Worm (Caenorhabditis elegans) whole organism, early embryonic: ENCODE data around the gene C53C11.5.
"Not testable (repeated sequence)": the region's sequence is repeated elsewhere in the genome, so short reads cannot be mapped to it uniquely, and the experiment has no call there.

ENCODE experiments used
- B0310.2 ChIP-seq: sonication (generic microtip); optimal IDR thresholded peaks from 2 replicates; lab custom pipeline; 2016; ENCODE audit warnings: mild to moderate bottlenecking, missing genetic modification characterization, missing compliant biosample characterization
- F13C5.2 ChIP-seq: sonication (generic microtip); optimal IDR thresholded peaks from 2 replicates; lab custom pipeline; 2017; ENCODE audit warnings: mild to moderate bottlenecking, missing genetic modification characterization, inconsistent platforms, missing compliant biosample characterization
- aly-1 ChIP-seq: sonication (generic microtip); optimal IDR thresholded peaks from 2 replicates; lab custom pipeline; 2016; ENCODE audit warnings: missing genetic modification characterization, missing compliant biosample characterization
- ama-1 ChIP-seq: fragments of 150-350 bp; optimal IDR thresholded peaks from 2 replicates; lab custom pipeline; 2014
- ceh-13 ChIP-seq: fragments of 200-800 bp; sonication (Bioruptor generic); optimal IDR thresholded peaks from 2 replicates; lab custom pipeline; 2018; ENCODE audit warnings: mild to moderate bottlenecking, missing genetic modification characterization, missing compliant biosample characterization
- ceh-36 ChIP-seq: sonication (generic microtip); optimal IDR thresholded peaks from 2 replicates; lab custom pipeline; 2016; ENCODE audit warnings: missing genetic modification characterization, inconsistent platforms, missing compliant biosample characterization
- ets-7 ChIP-seq: sonication (generic microtip); optimal IDR thresholded peaks from 2 replicates; lab custom pipeline; 2016; ENCODE audit warnings: missing genotype, missing genetic modification characterization, missing compliant biosample characterization
- flt-1 ChIP-seq: fragments of 200-800 bp; sonication (Bioruptor generic); IDR thresholded peaks from 2 replicates; pipeline ENCODE4 v1.3.6; 2022; ENCODE audit warnings: missing genetic modification characterization, missing compliant biosample characterization
- hmbx-1 ChIP-seq: sonication (generic microtip); optimal IDR thresholded peaks from 2 replicates; lab custom pipeline; 2016; ENCODE audit warnings: mild to moderate bottlenecking, missing genetic modification characterization, missing compliant biosample characterization
- hmg-4 ChIP-seq: fragments of 200-800 bp; sonication (Bioruptor generic); optimal IDR thresholded peaks from 2 replicates; lab custom pipeline; 2018; ENCODE audit warnings: mild to moderate bottlenecking, missing genetic modification characterization, missing compliant biosample characterization
- hnd-1 ChIP-seq: sonication (generic microtip); optimal IDR thresholded peaks from 2 replicates; lab custom pipeline; 2016; ENCODE audit warnings: missing genetic modification characterization, missing compliant biosample characterization
- pes-1 ChIP-seq: fragments of 200-800 bp; sonication (Bioruptor generic); IDR thresholded peaks from 2 replicates; pipeline ENCODE4 v1.3.6; 2022; ENCODE audit warnings: missing genetic modification reagents, missing genetic modification characterization, missing compliant biosample characterization
- scrt-1 ChIP-seq: fragments of 200-800 bp; sonication (Bioruptor generic); IDR thresholded peaks from 2 replicates; pipeline ENCODE4 v1.3.6; 2022; ENCODE audit warnings: missing genetic modification characterization, missing compliant biosample characterization
- sea-1 ChIP-seq: fragments of 200-800 bp; sonication (Bioruptor generic); conservative IDR thresholded peaks from 2 replicates; pipeline ENCODE4 v1.3.6; 2022; ENCODE audit warnings: missing genetic modification characterization, missing compliant biosample characterization
- tbx-11 ChIP-seq: fragments of 200-800 bp; sonication (Bioruptor generic); IDR thresholded peaks from 2 replicates; pipeline ENCODE4 v1.3.6; 2022; ENCODE audit warnings: missing genetic modification characterization, missing compliant biosample characterization
- tbx-37 ChIP-seq: fragments of 200-800 bp; sonication (Bioruptor generic); conservative IDR thresholded peaks from 2 replicates; pipeline ENCODE4 v1.3.6; 2022; ENCODE audit warnings: missing genetic modification reagents, missing genetic modification characterization, missing compliant biosample characterization
- tra-4 ChIP-seq: sonication (generic microtip); optimal IDR thresholded peaks from 2 replicates; lab custom pipeline; 2017; ENCODE audit warnings: missing genetic modification characterization, missing compliant biosample characterization

Gene C53C11.5

DNA sequence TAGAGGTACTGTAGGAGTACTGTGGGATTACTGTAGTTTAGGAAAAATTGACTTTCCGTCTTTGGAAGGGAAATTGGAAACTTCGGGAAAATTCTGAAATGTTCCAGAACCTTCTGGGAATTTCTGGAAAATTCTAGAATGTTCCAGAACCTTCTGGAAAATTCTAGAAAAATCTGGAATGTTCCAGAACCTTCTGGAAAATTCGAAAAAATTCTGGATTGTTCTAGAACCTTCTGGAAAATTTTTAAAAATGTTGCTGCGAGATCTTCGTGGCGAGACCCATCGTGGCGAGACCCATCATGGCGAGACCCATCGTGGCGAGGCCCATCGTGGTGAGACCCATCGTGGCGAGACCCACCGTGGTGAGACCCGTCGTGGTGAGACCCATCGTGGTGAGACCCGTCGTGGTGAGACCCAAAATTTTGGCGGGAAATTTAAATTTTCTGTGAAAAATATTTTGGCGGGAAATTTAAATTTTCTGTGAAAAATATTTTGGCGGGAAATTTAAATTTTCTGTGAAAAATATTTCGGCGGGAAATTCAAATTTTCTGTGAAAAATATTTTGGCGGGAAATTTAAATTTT is 23.0 kb upstream of the C53C11.5 start, which contains the start of gene C53C11.4:
Gene C53C11.4, plus strand, starts transcription at position 179 of the 583 bp plus-strand sequence.
- not testable (repeated sequence) for TF ChIP-seq tbx-37 (GFP tag; lab: Robert Waterston, UW); pes-1 (GFP tag; lab: Robert Waterston, UW); flt-1

DNA sequence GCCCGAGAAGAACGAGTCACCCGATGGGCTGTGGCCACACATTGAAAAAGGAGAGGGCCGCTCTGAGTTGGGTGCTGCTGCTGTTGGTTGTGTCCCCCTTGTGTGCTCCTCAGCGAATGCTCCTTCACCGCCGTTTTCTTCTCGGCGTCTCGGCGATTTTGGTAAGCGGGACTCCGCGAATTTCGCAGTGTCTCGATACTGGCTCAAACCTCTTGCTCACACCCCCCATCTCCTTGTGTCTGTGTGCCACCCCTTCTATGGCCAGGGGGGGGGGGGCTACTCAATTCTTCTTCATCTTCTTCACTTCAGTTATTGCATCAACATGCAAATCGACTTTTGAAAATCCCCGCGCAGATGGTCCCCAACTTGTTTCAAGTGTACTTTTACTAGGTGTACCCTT is 18.9 kb upstream of the C53C11.5 start:
- no peak for TF ChIP-seq tra-4 (tag; lab: Kevin White, UChicago)
- 0 out of 2 replicates have a peak, but pooled peaks have one; percentile 59 for TF ChIP-seq sea-1 (GFP tag; lab: Robert Waterston, UW)
- TF ChIP-seq scrt-1 (GFP tag; lab: Robert Waterston, UW): no peak
- TF ChIP-seq ets-7 (tag; lab: Kevin White, UChicago): peak; percentile 1
- no peak for TF ChIP-seq flt-1
- no peak for TF ChIP-seq hmbx-1 (tag; lab: Kevin White, UChicago)
- 0 out of 2 replicates have a peak, but pooled peaks have one; percentile 19 for TF ChIP-seq tbx-11
- no peak for TF ChIP-seq tbx-37 (GFP tag; lab: Robert Waterston, UW)
- TF ChIP-seq ceh-13 (GFP tag; lab: Kevin White, UChicago): no peak
- no peak for TF ChIP-seq ama-1 (lab: Kevin White, UChicago)
- TF ChIP-seq B0310.2 (tag; lab: Kevin White, UChicago): no peak
- peak; percentile 89 for TF ChIP-seq hmg-4
- TF ChIP-seq aly-1 (tag; lab: Kevin White, UChicago): peak; percentile 69
- TF ChIP-seq ceh-36: no peak
- TF ChIP-seq pes-1 (GFP tag; lab: Robert Waterston, UW): no peak
- TF ChIP-seq F13C5.2 (tag; lab: Kevin White, UChicago): peak; percentile 17
- no peak for TF ChIP-seq hnd-1 (tag; lab: Kevin White, UChicago)

DNA sequence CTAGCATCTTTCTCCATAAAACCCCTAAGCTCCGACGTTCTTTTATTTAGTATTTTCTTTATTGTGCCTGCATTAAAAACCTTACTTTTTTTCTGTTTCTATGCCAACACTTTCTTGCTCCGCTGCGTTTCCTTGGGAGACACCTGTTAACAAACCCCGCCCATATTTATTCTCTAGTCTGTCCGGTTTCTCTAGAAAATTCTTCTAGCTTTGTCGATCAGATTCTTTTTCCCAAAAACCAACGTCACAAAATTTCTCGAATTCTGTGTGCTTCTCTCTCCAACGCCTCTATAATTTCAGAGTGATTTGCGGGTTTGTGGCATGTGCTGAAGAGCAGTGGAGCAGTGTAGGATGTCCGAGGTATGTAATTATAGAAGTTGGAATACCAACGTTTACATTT is 15.6 kb upstream of the C53C11.5 start, which contains the start of gene ptr-5:
Gene ptr-5, plus strand, starts transcription at position 301 of the 400 bp plus-strand sequence.
- TF ChIP-seq ama-1 (lab: Kevin White, UChicago): no peak
- no peak for TF ChIP-seq flt-1
- TF ChIP-seq ceh-36: no peak
- no peak for TF ChIP-seq aly-1 (tag; lab: Kevin White, UChicago)
- TF ChIP-seq B0310.2 (tag; lab: Kevin White, UChicago): no peak
- no peak for TF ChIP-seq ceh-13 (GFP tag; lab: Kevin White, UChicago)
- TF ChIP-seq hnd-1 (tag; lab: Kevin White, UChicago): no peak
- no peak for TF ChIP-seq hmg-4
- no peak for TF ChIP-seq tbx-37 (GFP tag; lab: Robert Waterston, UW)
- TF ChIP-seq sea-1 (GFP tag; lab: Robert Waterston, UW): no peak
- TF ChIP-seq tbx-11: no peak
- no peak for TF ChIP-seq ets-7 (tag; lab: Kevin White, UChicago)
- no peak for TF ChIP-seq scrt-1 (GFP tag; lab: Robert Waterston, UW)
- TF ChIP-seq tra-4 (tag; lab: Kevin White, UChicago): no peak
- no peak for TF ChIP-seq F13C5.2 (tag; lab: Kevin White, UChicago)
- TF ChIP-seq hmbx-1 (tag; lab: Kevin White, UChicago): no peak

DNA sequence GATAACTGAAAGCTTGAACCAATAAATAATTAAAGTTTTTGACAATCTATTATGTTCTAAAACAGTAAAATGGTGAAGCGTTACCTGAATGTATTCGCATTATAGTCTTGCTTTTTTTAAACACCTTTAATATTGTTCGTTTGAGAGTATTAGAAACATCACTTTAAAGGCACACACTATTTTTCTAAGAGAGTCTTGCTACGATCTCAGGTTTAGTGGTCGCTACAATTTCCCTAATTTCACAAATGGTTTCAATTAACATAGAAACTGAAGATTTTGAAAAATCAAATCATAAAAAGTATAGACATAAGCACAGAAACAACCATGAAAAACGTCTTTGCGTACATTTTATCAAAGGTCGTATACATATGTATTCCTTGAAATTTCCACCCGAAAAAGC is 13.3 kb upstream of the C53C11.5 start:
- no peak for TF ChIP-seq B0310.2 (tag; lab: Kevin White, UChicago)
- no peak for TF ChIP-seq pes-1 (GFP tag; lab: Robert Waterston, UW)
- no peak for TF ChIP-seq flt-1

DNA sequence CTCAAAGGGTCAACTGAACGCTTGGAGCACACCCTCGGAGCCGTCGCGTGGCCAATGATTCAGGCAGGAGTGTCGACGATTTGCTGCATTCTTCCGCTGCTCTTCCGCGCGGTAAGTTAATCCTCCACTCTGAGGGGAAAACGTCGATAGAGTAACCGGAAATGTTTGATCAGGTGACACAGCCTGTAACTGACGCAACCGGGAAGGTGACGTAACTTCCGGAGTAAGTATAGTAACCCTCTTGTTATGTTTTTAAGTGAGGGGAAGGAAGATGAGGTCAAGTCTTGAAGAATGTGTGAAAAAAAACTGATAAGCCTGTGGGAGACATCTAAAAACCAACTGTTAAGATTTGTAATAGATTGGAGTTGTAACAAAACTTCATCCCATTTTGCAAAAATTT is 8.9 kb upstream of the C53C11.5 start:
- TF ChIP-seq flt-1 (no peak), ceh-36 (no peak), tbx-11 (no peak), tbx-37 (GFP tag; lab: Robert Waterston, UW) (no peak), tra-4 (tag; lab: Kevin White, UChicago) (no peak)

DNA sequence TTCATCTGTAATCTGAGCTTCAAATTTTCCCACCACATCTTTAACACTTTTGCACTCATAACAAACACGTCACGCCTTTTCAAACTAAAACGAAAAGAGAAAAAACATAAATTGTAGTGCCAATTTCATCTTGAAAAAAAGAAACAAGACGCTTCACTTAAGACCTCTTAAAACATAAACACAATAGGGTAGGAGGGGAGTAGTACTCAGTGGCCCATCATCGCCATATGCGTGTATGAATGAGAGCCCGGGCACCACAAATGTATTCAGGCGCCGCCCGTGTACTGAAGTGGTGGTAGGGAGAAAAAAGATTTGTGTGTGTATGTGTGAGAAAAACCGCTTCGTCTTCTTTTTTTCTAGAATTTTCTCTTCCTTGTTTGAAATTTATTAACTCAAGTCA is 6.6 kb upstream of the C53C11.5 start:
- TF ChIP-seq ama-1 (lab: Kevin White, UChicago): no peak
- no peak for TF ChIP-seq ceh-13 (GFP tag; lab: Kevin White, UChicago)

DNA sequence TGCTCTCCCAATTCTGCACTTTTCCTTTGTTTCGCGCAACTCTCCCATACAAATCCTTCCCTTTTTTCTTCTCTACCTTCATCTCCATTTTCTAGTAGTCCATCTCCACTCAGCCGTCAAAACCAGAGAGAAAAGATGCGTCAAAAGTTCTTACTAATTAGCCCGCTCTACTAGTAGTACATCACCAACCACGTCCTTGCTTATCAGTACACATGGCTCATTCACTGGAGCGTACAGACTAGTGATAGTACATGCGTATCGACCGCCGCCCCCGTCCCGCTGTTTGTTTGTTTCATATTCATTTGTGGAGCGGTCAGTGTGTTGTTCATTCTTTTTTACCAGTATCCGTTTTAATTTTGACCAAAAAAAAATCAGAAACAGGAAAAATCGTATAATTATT is 4.8 kb upstream of the C53C11.5 start:
- TF ChIP-seq ceh-36 (no peak), ama-1 (lab: Kevin White, UChicago) (no peak), flt-1 (no peak), tbx-11 (no peak), sea-1 (GFP tag; lab: Robert Waterston, UW) (no peak)

DNA sequence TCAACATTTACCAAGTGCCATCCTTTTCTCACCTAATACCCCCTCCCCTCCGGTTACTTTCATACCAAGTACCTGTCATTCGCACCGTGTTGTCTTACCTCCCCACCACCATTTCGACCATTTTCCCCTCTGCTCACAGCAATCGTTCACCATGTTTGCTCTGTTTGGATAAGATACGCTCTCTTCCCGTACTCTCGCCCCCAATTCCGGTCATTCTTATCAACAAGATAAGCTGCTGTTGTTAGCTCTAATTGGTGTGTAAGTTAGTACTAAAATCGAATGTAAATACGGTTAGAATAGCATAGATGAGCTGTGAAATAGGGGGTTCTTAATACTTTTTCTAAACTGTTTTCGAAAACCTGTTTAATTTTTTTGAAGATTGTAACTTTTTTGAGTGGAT is 3.3 kb upstream of the C53C11.5 start:
- TF ChIP-seq ets-7 (tag; lab: Kevin White, UChicago) (no peak), aly-1 (tag; lab: Kevin White, UChicago) (no peak), ceh-13 (GFP tag; lab: Kevin White, UChicago) (no peak), hnd-1 (tag; lab: Kevin White, UChicago) (no peak), scrt-1 (GFP tag; lab: Robert Waterston, UW) (no peak), tbx-11 (no peak), ama-1 (lab: Kevin White, UChicago) (no peak), pes-1 (GFP tag; lab: Robert Waterston, UW) (no peak), F13C5.2 (tag; lab: Kevin White, UChicago) (no peak), flt-1 (no peak), tbx-37 (GFP tag; lab: Robert Waterston, UW) (no peak), hmbx-1 (tag; lab: Kevin White, UChicago) (no peak), ceh-36 (no peak)
